Fruit fly (Drosophila melanogaster): ENCODE measurements around the gene Gr64c.

The Gr64c gene

DNA sequence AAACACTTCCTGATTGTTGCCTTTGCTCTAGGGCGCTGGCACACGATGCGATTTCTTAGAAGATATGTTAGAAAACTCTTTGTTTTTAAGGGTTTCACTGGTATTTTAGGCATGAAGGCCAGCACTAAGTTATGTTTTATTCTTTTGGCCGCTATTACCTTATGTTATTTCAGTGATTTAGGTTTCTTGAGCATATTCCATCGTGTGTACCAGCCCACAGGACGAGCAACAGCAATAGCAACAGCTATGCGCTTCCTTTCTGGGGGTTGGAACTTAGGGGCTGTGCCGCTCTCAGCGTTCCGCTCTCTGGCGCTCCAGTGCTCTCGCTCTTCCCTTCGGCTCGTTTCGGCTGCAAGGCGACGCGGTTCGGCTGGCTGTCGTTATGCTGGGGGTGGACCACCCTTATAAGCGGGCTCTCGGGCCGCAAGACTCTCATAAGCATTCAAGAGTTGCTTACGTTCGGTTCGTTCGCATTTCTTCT lies 44.9 kb upstream of the Gr64c start, which contains the start of gene scrt (continued):
- TF ChIP-seq Atf-2 (GFP tag; optimal IDR thresholded peaks at IDR 0.05) (no peak), gcm (GFP tag; optimal IDR thresholded peaks at IDR 0.05) (no peak), lilli (GFP tag; optimal IDR thresholded peaks at IDR 0.05) (peak; percentile 34), Mes4 (GFP tag; optimal IDR thresholded peaks at IDR 0.05) (no peak), schlank (tag; optimal IDR thresholded peaks at IDR 0.05) (no peak), HLH3B (GFP tag; IDR thresholded peaks at IDR 0.05) (0 out of 2 replicates have a peak, but pooled peaks have one; percentile 35), CG18476 (GFP tag; optimal IDR thresholded peaks at IDR 0.05) (no peak), ac (GFP tag; optimal IDR thresholded peaks at IDR 0.05) (no peak), unpg (GFP tag; optimal IDR thresholded peaks at IDR 0.05) (peak; percentile 59), HmgD (GFP tag; optimal IDR thresholded peaks at IDR 0.05) (peak; percentile 18), CG3847 (GFP tag; IDR thresholded peaks at IDR 0.05) (no peak), Atf3 (GFP tag; optimal IDR thresholded peaks at IDR 0.05) (no peak), ind (GFP tag; optimal IDR thresholded peaks at IDR 0.05) (no peak), Vsx1 (GFP tag; optimal IDR thresholded peaks at IDR 0.05) (no peak), ERR (GFP tag; optimal IDR thresholded peaks at IDR 0.05) (peak; percentile 30), p53 (GFP tag; optimal IDR thresholded peaks at IDR 0.05) (no peak), fu2 (GFP tag; optimal IDR thresholded peaks at IDR 0.05) (no peak), Dll (GFP tag; IDR thresholded peaks at IDR 0.05; ENCODE audit: partially characterized antibody) (peak; percentile 68; the same call in 3 of the 4 replicates), sob (GFP tag; IDR thresholded peaks at IDR 0.05) (no peak; the same call in 1 of the 2 replicates), CG13894 (tag; optimal IDR thresholded peaks at IDR 0.05) (no peak), CG16863 (GFP tag; optimal IDR thresholded peaks at IDR 0.05) (no peak), sr (GFP tag; IDR thresholded peaks at IDR 0.05) (no peak), trh (GFP tag; optimal IDR thresholded peaks at IDR 0.05) (no peak), prd (optimal IDR thresholded peaks at IDR 0.05) (no peak), prd (GFP tag; IDR thresholded peaks at IDR 0.05) (peak; percentile 69; the same call in 2 of the 3 replicates), Dad (GFP tag; optimal IDR thresholded peaks at IDR 0.05) (peak; percentile 39), chif (GFP tag; optimal IDR thresholded peaks at IDR 0.05) (peak; percentile 44 to 53), zen2 (GFP tag; IDR thresholded peaks at IDR 0.05; ENCODE audit: partially characterized antibody) (no peak), Rx (GFP tag; IDR thresholded peaks at IDR 0.05) (peak; percentile 51), disco-r (GFP tag; optimal IDR thresholded peaks at IDR 0.05) (no peak), nom (GFP tag; optimal IDR thresholded peaks at IDR 0.05) (no peak), tap (tag; optimal IDR thresholded peaks at IDR 0.05) (no peak), Elba2 (GFP tag; optimal IDR thresholded peaks at IDR 0.05) (no peak), CG5180 (GFP tag; optimal IDR thresholded peaks at IDR 0.05) (peak; percentile 31), CG13424 (tag; optimal IDR thresholded peaks at IDR 0.05) (peak; percentile 88), CG4820 (GFP tag; optimal IDR thresholded peaks at IDR 0.05) (no peak), CG2202 (tag; optimal IDR thresholded peaks at IDR 0.05) (peak; percentile 8), CG9437 (GFP tag; optimal IDR thresholded peaks at IDR 0.05) (no peak), crp (GFP tag; optimal IDR thresholded peaks at IDR 0.05) (peak in 1 of 2 experiments; percentile 5), ab (GFP tag; optimal IDR thresholded peaks at IDR 0.05) (no peak), CG6813 (GFP tag; optimal IDR thresholded peaks at IDR 0.05) (no peak), Eip74EF (GFP tag; optimal IDR thresholded peaks at IDR 0.05) (no peak), CTCF (GFP tag; optimal IDR thresholded peaks at IDR 0.05) (no peak), CG12219 (GFP tag; optimal IDR thresholded peaks at IDR 0.05) (peak; percentile 28), CG10979 (tag; optimal IDR thresholded peaks at IDR 0.05) (peak; percentile 91), repo (GFP tag; optimal IDR thresholded peaks at IDR 0.05) (no peak), wdn (GFP tag; IDR thresholded peaks at IDR 0.05) (no peak), Pdp1 (GFP tag; optimal IDR thresholded peaks at IDR 0.05) (no peak), Hr3 (GFP tag; optimal IDR thresholded peaks at IDR 0.05) (peak; percentile 20), Sox102F (GFP tag; optimal IDR thresholded peaks at IDR 0.05) (peak; percentile 65), inv (GFP tag; IDR thresholded peaks at IDR 0.05; ENCODE audit: partially characterized antibody) (peak; percentile 42)

Measured in whole organism, embryonic.